Fruit fly (Drosophila melanogaster): ENCODE data around the gene wnd.
A peak's percentile ranks its signal among the peaks of the same experiment; 100 is the strongest.

The wnd gene

DNA sequence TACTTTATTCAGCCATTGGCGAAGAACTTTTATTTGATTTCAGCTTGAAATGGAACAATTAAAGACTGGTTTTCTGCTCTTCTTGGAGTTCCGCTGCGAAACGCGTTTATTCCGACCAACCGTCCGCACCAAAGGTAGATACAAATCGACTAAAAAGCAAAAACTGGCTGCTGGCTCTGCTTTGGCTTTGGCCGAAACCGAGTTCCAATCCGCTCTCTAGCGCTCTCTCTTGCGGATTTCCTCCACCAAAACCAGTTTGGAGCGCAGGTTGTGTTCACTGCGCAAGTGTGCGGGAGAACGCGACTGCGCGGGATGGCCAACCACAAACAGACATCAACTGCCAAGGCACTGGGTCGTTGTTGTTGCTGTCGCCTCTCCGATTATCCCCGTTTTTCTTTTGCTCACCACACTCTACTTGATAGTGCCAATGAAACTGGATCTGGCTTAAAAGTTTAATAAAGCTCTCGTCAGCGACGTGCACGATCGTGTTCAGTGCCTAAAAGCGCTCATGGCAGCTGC is at the start of gene wnd:
Gene wnd, minus strand, starts transcription at position 306 of the 519 bp plus-strand sequence.
- TF ChIP-seq Clk (GFP tag; optimal IDR thresholded peaks at IDR 0.05) (no peak), Hr96 (GFP tag; optimal IDR thresholded peaks at IDR 0.05) (no peak), tj (GFP tag; optimal IDR thresholded peaks at IDR 0.05) (peak; percentile 49)

DNA sequence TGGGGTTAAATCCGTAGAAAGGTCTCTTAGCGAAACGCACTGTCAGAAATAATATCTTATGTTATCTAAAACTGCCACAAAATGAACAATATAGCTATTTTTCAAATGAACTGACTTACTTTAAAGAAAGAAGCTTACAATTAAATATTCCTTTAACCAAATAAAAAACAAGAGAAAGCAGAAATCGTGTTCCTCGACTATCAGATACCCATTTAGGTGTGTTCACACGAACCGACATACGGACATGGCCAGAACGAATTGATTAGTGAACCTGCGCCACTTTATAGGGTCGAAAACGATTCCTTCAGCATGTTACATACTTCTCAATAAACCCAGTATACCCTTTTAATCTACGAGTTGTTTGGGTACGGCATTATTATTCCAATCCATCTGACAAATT is 47.9 kb upstream of the wnd start:
- TF ChIP-seq tj (GFP tag; optimal IDR thresholded peaks at IDR 0.05) (no peak), CG14711 (tag; optimal IDR thresholded peaks at IDR 0.05) (no peak), CG5204 (GFP tag; optimal IDR thresholded peaks at IDR 0.05) (no peak), CG7045 (GFP tag; optimal IDR thresholded peaks at IDR 0.05) (no peak), CG1620 (GFP tag; optimal IDR thresholded peaks at IDR 0.05) (no peak), Crg-1 (GFP tag; optimal IDR thresholded peaks at IDR 0.05) (no peak), CG7101 (tag; optimal IDR thresholded peaks at IDR 0.05) (no peak), pad (GFP tag; optimal IDR thresholded peaks at IDR 0.05) (no peak), cic (GFP tag; optimal IDR thresholded peaks at IDR 0.05) (no peak), kay (GFP tag; ENCODE audit: borderline replicate concordance) (no peak), cnc (optimal IDR thresholded peaks at IDR 0.05) (no peak), toe (GFP tag; optimal IDR thresholded peaks at IDR 0.05) (no peak), bab1 (GFP tag; optimal IDR thresholded peaks at IDR 0.05) (no peak), CG12768 (GFP tag; optimal IDR thresholded peaks at IDR 0.05) (no peak), Mnt (GFP tag; optimal IDR thresholded peaks at IDR 0.05) (no peak), ovo (GFP tag; optimal IDR thresholded peaks at IDR 0.05) (no peak), Hr96 (GFP tag; optimal IDR thresholded peaks at IDR 0.05) (no peak), Clk (GFP tag; optimal IDR thresholded peaks at IDR 0.05) (no peak)

- TF ChIP-seq ovo (GFP tag; optimal IDR thresholded peaks at IDR 0.05) (no peak), kay (GFP tag; ENCODE audit: borderline replicate concordance) (no peak), CG7045 (GFP tag; optimal IDR thresholded peaks at IDR 0.05) (no peak), Clk (GFP tag; optimal IDR thresholded peaks at IDR 0.05) (no peak), Mnt (GFP tag; optimal IDR thresholded peaks at IDR 0.05) (no peak), Hr96 (GFP tag; optimal IDR thresholded peaks at IDR 0.05) (no peak), Crg-1 (GFP tag; optimal IDR thresholded peaks at IDR 0.05) (no peak), CG7101 (tag; optimal IDR thresholded peaks at IDR 0.05) (no peak), CG33017 (tag; optimal IDR thresholded peaks at IDR 0.05) (no peak)
Measured at dm6 chr3L:19682902-19683301, 47.3 kb upstream of the wnd start.

DNA sequence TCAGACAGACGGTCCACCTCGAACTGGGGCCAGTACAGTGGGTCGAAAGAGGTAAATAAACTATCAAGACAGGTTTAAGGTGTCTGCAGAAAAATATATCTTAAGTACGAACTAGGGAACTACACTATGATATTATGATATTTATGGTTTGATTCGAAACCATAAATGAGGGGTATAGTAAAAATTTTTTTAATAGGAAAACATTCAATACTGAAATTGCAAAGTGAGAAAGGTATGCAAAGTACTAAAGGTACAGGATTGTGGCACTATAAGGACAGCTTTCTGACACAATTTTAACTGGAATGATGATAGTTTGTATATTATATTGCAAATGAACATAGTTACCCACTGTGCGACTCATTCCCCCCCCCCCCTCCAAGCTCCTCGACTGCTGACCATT is 40.5 kb upstream of the wnd start:
- TF ChIP-seq tj (GFP tag; optimal IDR thresholded peaks at IDR 0.05) (no peak), CG7045 (GFP tag; optimal IDR thresholded peaks at IDR 0.05) (no peak), Clk (GFP tag; optimal IDR thresholded peaks at IDR 0.05) (no peak), Mnt (GFP tag; optimal IDR thresholded peaks at IDR 0.05) (no peak), Crg-1 (GFP tag; optimal IDR thresholded peaks at IDR 0.05) (no peak), CG11617 (GFP tag; optimal IDR thresholded peaks at IDR 0.05) (no peak), CG5204 (GFP tag; optimal IDR thresholded peaks at IDR 0.05) (no peak), CG14711 (tag; optimal IDR thresholded peaks at IDR 0.05) (no peak), pad (GFP tag; optimal IDR thresholded peaks at IDR 0.05) (no peak), ovo (GFP tag; optimal IDR thresholded peaks at IDR 0.05) (no peak), toe (GFP tag; optimal IDR thresholded peaks at IDR 0.05) (no peak), CG7101 (tag; optimal IDR thresholded peaks at IDR 0.05) (no peak), CG12768 (GFP tag; optimal IDR thresholded peaks at IDR 0.05) (no peak), CG1620 (GFP tag; optimal IDR thresholded peaks at IDR 0.05) (no peak), bab1 (GFP tag; optimal IDR thresholded peaks at IDR 0.05) (no peak), kay (GFP tag; ENCODE audit: borderline replicate concordance) (no peak), CG33017 (tag; optimal IDR thresholded peaks at IDR 0.05) (no peak), cnc (optimal IDR thresholded peaks at IDR 0.05) (no peak), cic (GFP tag; optimal IDR thresholded peaks at IDR 0.05) (no peak)

dm6 chr3L:19674317-19674716 is 38.7 kb upstream of the wnd start:
- TF ChIP-seq cic (GFP tag; optimal IDR thresholded peaks at IDR 0.05) (no peak), Clk (GFP tag; optimal IDR thresholded peaks at IDR 0.05) (no peak), CG11617 (GFP tag; optimal IDR thresholded peaks at IDR 0.05) (no peak), CG7101 (tag; optimal IDR thresholded peaks at IDR 0.05) (no peak), CG33017 (tag; optimal IDR thresholded peaks at IDR 0.05) (no peak), Hr96 (GFP tag; optimal IDR thresholded peaks at IDR 0.05) (no peak), CG12768 (GFP tag; optimal IDR thresholded peaks at IDR 0.05) (no peak)

dm6 chr3L:19670492-19670891 is 34.9 kb upstream of the wnd start:
- TF ChIP-seq Clk (GFP tag; optimal IDR thresholded peaks at IDR 0.05) (no peak), cic (GFP tag; optimal IDR thresholded peaks at IDR 0.05) (no peak), Hr96 (GFP tag; optimal IDR thresholded peaks at IDR 0.05) (no peak), bab1 (GFP tag; optimal IDR thresholded peaks at IDR 0.05) (no peak), Crg-1 (GFP tag; optimal IDR thresholded peaks at IDR 0.05) (no peak), CG11617 (GFP tag; optimal IDR thresholded peaks at IDR 0.05) (no peak), CG7101 (tag; optimal IDR thresholded peaks at IDR 0.05) (no peak), ovo (GFP tag; optimal IDR thresholded peaks at IDR 0.05) (no peak), Mnt (GFP tag; optimal IDR thresholded peaks at IDR 0.05) (no peak), toe (GFP tag; optimal IDR thresholded peaks at IDR 0.05) (no peak), cnc (optimal IDR thresholded peaks at IDR 0.05) (no peak), CG1620 (GFP tag; optimal IDR thresholded peaks at IDR 0.05) (no peak), CG7045 (GFP tag; optimal IDR thresholded peaks at IDR 0.05) (no peak), tj (GFP tag; optimal IDR thresholded peaks at IDR 0.05) (no peak), CG14711 (tag; optimal IDR thresholded peaks at IDR 0.05) (no peak), CG12768 (GFP tag; optimal IDR thresholded peaks at IDR 0.05) (no peak)
